Fruit fly (Drosophila melanogaster): ENCODE data around the gene CrebA.

DNA sequence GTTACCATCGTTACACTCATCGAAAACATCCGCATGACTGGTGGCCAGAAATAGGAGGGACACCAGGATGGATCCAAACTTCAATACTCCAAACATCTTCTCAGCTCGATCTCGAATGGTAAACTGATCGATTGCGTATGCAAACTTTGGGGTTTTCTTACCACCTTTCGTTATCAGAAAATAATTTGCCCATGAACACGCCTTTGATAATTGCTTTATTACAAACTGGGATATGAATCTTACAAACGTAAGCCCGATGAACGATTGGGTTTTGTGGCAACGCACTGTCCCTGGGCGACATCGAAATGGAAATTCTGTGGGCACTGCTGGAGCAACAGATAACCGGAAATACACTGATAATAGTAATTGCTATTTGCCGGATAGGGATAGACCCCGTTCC, 8.5 kb upstream of the CrebA start, which contains the start of gene CG33985:
- TF ChIP-seq cic (GFP tag; optimal IDR thresholded peaks at IDR 0.05) (no peak), CG7101 (tag; optimal IDR thresholded peaks at IDR 0.05) (no peak), CG5204 (GFP tag; optimal IDR thresholded peaks at IDR 0.05) (no peak), Hr96 (GFP tag; optimal IDR thresholded peaks at IDR 0.05) (no peak), CG7045 (GFP tag; optimal IDR thresholded peaks at IDR 0.05) (no peak), kay (GFP tag; ENCODE audit: borderline replicate concordance) (no peak), pad (GFP tag; optimal IDR thresholded peaks at IDR 0.05) (no peak), tj (GFP tag; optimal IDR thresholded peaks at IDR 0.05) (no peak), bab1 (GFP tag; optimal IDR thresholded peaks at IDR 0.05) (no peak), Crg-1 (GFP tag; optimal IDR thresholded peaks at IDR 0.05) (no peak), Mnt (GFP tag; optimal IDR thresholded peaks at IDR 0.05) (no peak), CG11617 (GFP tag; optimal IDR thresholded peaks at IDR 0.05) (no peak), ovo (GFP tag; optimal IDR thresholded peaks at IDR 0.05) (no peak)
